Worm (Caenorhabditis elegans) whole organism, L2 larva: Measurements from ENCODE around the gene R10F2.6.
A peak's percentile ranks its signal among the peaks of the same experiment; 100 is the strongest.

Experiments
- ZK546.5 ChIP-seq: sonication (generic microtip); optimal IDR thresholded peaks from 2 replicates; lab custom pipeline; 2017; ENCODE audit warnings: missing biosample characterization, missing genetic modification characterization
- alr-1 ChIP-seq: fragments of 150-350 bp; optimal IDR thresholded peaks from 2 replicates; lab custom pipeline; 2014; ENCODE audit warnings: missing biosample characterization, missing genetic modification characterization
- blmp-1 ChIP-seq: sonication (generic microtip); optimal IDR thresholded peaks from 2 replicates; lab custom pipeline; 2017; ENCODE audit warnings: missing genetic modification characterization, mild to moderate bottlenecking, missing compliant biosample characterization, antibody characterized with exemption, moderate library complexity; ENCODE audit not compliant: insufficient read depth
- ceh-16 ChIP-seq: fragments of 150-350 bp; optimal IDR thresholded peaks from 2 replicates; lab custom pipeline; 2014; ENCODE audit warnings: missing biosample characterization, missing genetic modification characterization
- ceh-82 ChIP-seq: fragments of 150-350 bp; optimal IDR thresholded peaks from 2 replicates; lab custom pipeline; 2014; ENCODE audit warnings: missing biosample characterization, missing genetic modification characterization
- dmd-4 ChIP-seq: sonication (generic microtip); optimal IDR thresholded peaks from 2 replicates; lab custom pipeline; 2017; ENCODE audit warnings: missing biosample characterization, missing genetic modification characterization
- egl-27 ChIP-seq: sonication (generic microtip); optimal IDR thresholded peaks from 3 replicates; lab custom pipeline; 2017; ENCODE audit warnings: missing biosample characterization, missing genetic modification reagents, missing genetic modification characterization
- elt-1 ChIP-seq: fragments of 150-350 bp; optimal IDR thresholded peaks from 2 replicates; lab custom pipeline; 2014; ENCODE audit warnings: missing biosample characterization, missing genetic modification characterization
- elt-3 ChIP-seq: sonication (generic microtip); optimal IDR thresholded peaks from 2 replicates; lab custom pipeline; 2017; ENCODE audit warnings: missing biosample characterization, missing genetic modification characterization
- fos-1 ChIP-seq: fragments of 150-350 bp; optimal IDR thresholded peaks from 2 replicates; lab custom pipeline; 2014; ENCODE audit warnings: missing biosample characterization, missing genetic modification characterization
- lin-39 ChIP-seq: fragments of 150-350 bp; optimal IDR thresholded peaks from 2 replicates; lab custom pipeline; 2014; ENCODE audit warnings: missing biosample characterization, missing genetic modification reagents, missing genetic modification characterization
- lsy-2 ChIP-seq, 2 experiments: fragments of 150-350 bp in 1 of 2; sonication (generic microtip) in 1 of 2; optimal IDR thresholded peaks; 2 replicates each; lab custom pipeline; 2014 to 2017; ENCODE audit warnings: missing biosample characterization in 2 of 2, missing genetic modification characterization in 2 of 2
- mab-5 ChIP-seq: fragments of 150-350 bp; optimal IDR thresholded peaks from 2 replicates; lab custom pipeline; 2014; ENCODE audit warnings: missing biosample characterization, missing genetic modification characterization
- mbf-1 ChIP-seq: sonication (generic microtip); optimal IDR thresholded peaks from 2 replicates; lab custom pipeline; 2017; ENCODE audit warnings: missing biosample characterization, missing genetic modification characterization
- mdl-1 ChIP-seq, 2 experiments: fragments of 150-350 bp in 1 of 2; sonication (generic microtip) in 1 of 2; optimal IDR thresholded peaks; 2 replicates each; lab custom pipeline; 2017; ENCODE audit warnings: missing biosample characterization in 2 of 2, missing genetic modification characterization in 2 of 2
- nhr-11 ChIP-seq: fragments of 150-350 bp; optimal IDR thresholded peaks from 2 replicates; lab custom pipeline; 2014; ENCODE audit warnings: missing biosample characterization, missing genetic modification characterization
- nhr-12 ChIP-seq: fragments of 150-350 bp; optimal IDR thresholded peaks from 2 replicates; lab custom pipeline; 2014; ENCODE audit warnings: missing biosample characterization, missing genetic modification characterization
- nhr-129 ChIP-seq: fragments of 150-350 bp; optimal IDR thresholded peaks from 2 replicates; lab custom pipeline; 2014; ENCODE audit warnings: missing biosample characterization, missing genetic modification characterization
- nhr-21 ChIP-seq: fragments of 150-350 bp; optimal IDR thresholded peaks from 2 replicates; lab custom pipeline; 2014; ENCODE audit warnings: missing biosample characterization, missing genetic modification characterization
- nhr-23 ChIP-seq: fragments of 150-350 bp; optimal IDR thresholded peaks from 2 replicates; lab custom pipeline; 2014; ENCODE audit warnings: missing biosample characterization, missing genetic modification reagents, missing genetic modification characterization
- nhr-237 ChIP-seq: fragments of 150-350 bp; optimal IDR thresholded peaks from 2 replicates; lab custom pipeline; 2014; ENCODE audit warnings: missing biosample characterization, missing genetic modification characterization
- peb-1 ChIP-seq: fragments of 150-350 bp; optimal IDR thresholded peaks from 2 replicates; lab custom pipeline; 2014; ENCODE audit warnings: missing biosample characterization, missing genetic modification characterization
- sem-4 ChIP-seq: fragments of 150-350 bp; optimal IDR thresholded peaks from 2 replicates; lab custom pipeline; 2014; ENCODE audit warnings: missing biosample characterization, missing genetic modification reagents, missing genetic modification characterization
- sma-3 ChIP-seq: sonication (generic microtip); optimal IDR thresholded peaks from 2 replicates; lab custom pipeline; 2016; ENCODE audit warnings: missing genetic modification reagents, missing genetic modification characterization, missing compliant biosample characterization
- sma-9 ChIP-seq, 2 experiments: fragments of 150-350 bp in 1 of 2; sonication (generic microtip) in 1 of 2; optimal IDR thresholded peaks; 2 replicates each; lab custom pipeline; 2014 to 2016; ENCODE audit warnings: missing genetic modification characterization in 2 of 2, mild to moderate bottlenecking in 1 of 2, missing biosample characterization in 1 of 2, missing compliant biosample characterization in 1 of 2, missing genetic modification reagents in 1 of 2, moderate library complexity in 1 of 2
- snpc-4 ChIP-seq: fragments of 150-350 bp; optimal IDR thresholded peaks from 2 replicates; lab custom pipeline; 2014; ENCODE audit warnings: missing biosample characterization, missing genetic modification characterization
- unc-39 ChIP-seq: fragments of 150-350 bp; optimal IDR thresholded peaks from 2 replicates; lab custom pipeline; 2014; ENCODE audit warnings: missing biosample characterization, missing genetic modification characterization
- ztf-1 ChIP-seq: fragments of 200-800 bp; sonication (Bioruptor generic); conservative IDR thresholded peaks from 2 replicates; pipeline ENCODE4 v1.3.6; 2022; ENCODE audit warnings: missing genetic modification characterization, missing compliant biosample characterization

The R10F2.6 gene

ce11 chrIII:2910606-2911005 is 33.3 kb downstream of the R10F2.6 start, which contains the start of gene cdh-1:
cdh-1 (plus strand) TSS chrIII:2910906.
- no peak for TF ChIP-seq ZK546.5 (tag; lab: Kevin White, UChicago)
- no peak for TF ChIP-seq alr-1 (tag; lab: Kevin White, UChicago)
- TF ChIP-seq snpc-4 (tag; lab: Kevin White, UChicago), result no peak
- TF ChIP-seq blmp-1 (tag; lab: Kevin White, UChicago), result no peak
- TF ChIP-seq mbf-1 (tag; lab: Kevin White, UChicago), result no peak
- TF ChIP-seq elt-1 (tag; lab: Kevin White, UChicago), result no peak
- TF ChIP-seq elt-3, result no peak
- no peak for TF ChIP-seq ztf-1
- no peak for TF ChIP-seq mab-5 (tag; lab: Kevin White, UChicago)
- no peak for TF ChIP-seq nhr-237 (tag; lab: Kevin White, UChicago)
- TF ChIP-seq dmd-4 (tag; lab: Kevin White, UChicago), result no peak
- TF ChIP-seq sma-3 (GFP tag; lab: Kevin White, UChicago), result no peak
- no peak for TF ChIP-seq lsy-2 (tag; optimal IDR thresholded peaks at IDR 0.05; lab: Kevin White, UChicago)
- no peak for TF ChIP-seq nhr-129 (tag; lab: Kevin White, UChicago)

DNA sequence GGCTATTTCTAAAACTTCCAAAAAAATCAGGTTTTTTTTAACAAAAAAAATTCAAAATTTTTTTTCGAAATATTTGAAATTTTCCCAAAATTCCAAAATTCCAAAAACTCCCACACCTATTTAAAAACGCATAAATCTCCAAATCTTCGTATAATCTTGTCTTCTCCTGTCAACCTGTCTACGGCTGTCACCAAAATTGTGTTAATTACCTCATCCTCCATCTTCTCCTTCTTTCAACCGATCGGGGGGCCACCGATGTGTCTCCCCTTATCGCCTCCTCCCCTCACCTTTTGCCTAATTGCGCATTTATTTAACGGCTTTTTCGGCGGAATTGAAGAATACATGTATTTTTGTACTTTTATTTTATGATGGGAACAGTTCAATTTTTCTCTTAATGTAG is 35.0 kb downstream of the R10F2.6 start:
- TF ChIP-seq nhr-23 (tag; lab: Kevin White, UChicago), result no peak
- TF ChIP-seq mdl-1 (tag; optimal IDR thresholded peaks at IDR 0.05; lab: Kevin White, UChicago), result no peak
- TF ChIP-seq ceh-16 (tag; lab: Kevin White, UChicago), result peak; percentile 27
- TF ChIP-seq nhr-11 (tag; lab: Kevin White, UChicago), result no peak
- no peak for TF ChIP-seq lsy-2 (tag; optimal IDR thresholded peaks at IDR 0.05; lab: Kevin White, UChicago)
- no peak for TF ChIP-seq nhr-129 (tag; lab: Kevin White, UChicago)
- TF ChIP-seq sem-4, result peak; percentile 14

DNA sequence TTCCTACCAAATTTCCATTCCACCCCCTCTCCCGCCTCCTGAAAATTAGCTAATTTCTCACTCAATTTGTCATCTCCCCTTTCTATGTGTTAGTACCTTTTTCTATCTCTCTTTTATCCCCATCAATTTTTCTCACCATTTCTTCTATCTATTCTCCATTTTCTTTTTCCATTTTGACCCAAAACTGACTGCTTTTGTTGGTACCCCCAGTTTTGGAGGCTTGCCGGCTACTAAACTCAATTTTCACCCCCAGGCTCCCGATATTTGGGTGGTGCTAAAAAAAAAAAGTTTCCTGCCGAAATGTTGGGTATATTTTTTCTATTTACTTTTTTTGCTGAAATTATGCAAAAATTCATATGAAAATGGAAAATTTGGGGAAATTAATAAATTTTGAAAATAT is 36.1 kb downstream of the R10F2.6 start:
- no peak for TF ChIP-seq lsy-2 (tag; optimal IDR thresholded peaks at IDR 0.05; lab: Kevin White, UChicago)
- TF ChIP-seq, all 48 proteins: peak for 0

DNA sequence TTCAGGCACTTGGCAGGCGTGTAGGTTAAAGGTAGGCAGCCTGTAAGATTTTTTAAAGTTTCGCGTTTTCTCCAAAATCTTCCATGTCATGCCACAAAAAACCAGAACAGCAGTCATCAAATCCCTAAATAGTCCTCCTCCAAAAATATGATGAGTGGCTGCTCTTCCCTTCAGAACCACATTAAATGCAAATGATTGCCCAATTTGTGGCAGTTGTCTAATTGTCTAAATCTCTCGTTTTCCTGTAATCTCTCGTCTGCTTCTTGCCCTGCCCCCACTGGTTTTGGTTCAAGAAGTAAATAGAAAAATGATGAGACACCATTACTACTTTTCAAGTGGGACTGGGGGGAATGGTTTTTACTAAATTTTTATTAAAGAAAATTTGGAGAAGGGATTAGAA is 39.7 kb downstream of the R10F2.6 start:
- no peak for TF ChIP-seq mab-5 (tag; lab: Kevin White, UChicago)
- no peak for TF ChIP-seq snpc-4 (tag; lab: Kevin White, UChicago)
- no peak for TF ChIP-seq sma-9 (GFP tag; optimal IDR thresholded peaks at IDR 0.05; lab: Kevin White, UChicago)
- no peak for TF ChIP-seq sma-9 (tag; optimal IDR thresholded peaks at IDR 0.05; lab: Kevin White, UChicago)
- TF ChIP-seq unc-39 (tag; lab: Kevin White, UChicago), result no peak
- no peak for TF ChIP-seq alr-1 (tag; lab: Kevin White, UChicago)
- TF ChIP-seq, all 48 proteins: peak for 0

ce11 chrIII:2901117-2901516 is 42.8 kb downstream of the R10F2.6 start, which contains the start of gene idpa-1:
idpa-1 (minus strand) TSS chrIII:2901217.
- no peak for TF ChIP-seq sma-9 (GFP tag; optimal IDR thresholded peaks at IDR 0.05; lab: Kevin White, UChicago)
- TF ChIP-seq sma-9 (tag; optimal IDR thresholded peaks at IDR 0.05; lab: Kevin White, UChicago), result no peak
- no peak for TF ChIP-seq ZK546.5 (tag; lab: Kevin White, UChicago)
- no peak for TF ChIP-seq ceh-16 (tag; lab: Kevin White, UChicago)
- TF ChIP-seq fos-1, result no peak
- no peak for TF ChIP-seq nhr-237 (tag; lab: Kevin White, UChicago)
- no peak for TF ChIP-seq snpc-4 (tag; lab: Kevin White, UChicago)
- TF ChIP-seq alr-1 (tag; lab: Kevin White, UChicago), result no peak

ce11 chrIII:2899705-2900104 is 44.2 kb downstream of the R10F2.6 start:
- TF ChIP-seq lin-39 (tag; lab: Kevin White, UChicago) (no peak), nhr-21 (tag; lab: Kevin White, UChicago) (no peak), nhr-12 (tag; lab: Kevin White, UChicago) (no peak), egl-27 (tag; lab: Kevin White, UChicago) (no peak), ztf-1 (no peak), peb-1 (tag; lab: Kevin White, UChicago) (no peak)

DNA sequence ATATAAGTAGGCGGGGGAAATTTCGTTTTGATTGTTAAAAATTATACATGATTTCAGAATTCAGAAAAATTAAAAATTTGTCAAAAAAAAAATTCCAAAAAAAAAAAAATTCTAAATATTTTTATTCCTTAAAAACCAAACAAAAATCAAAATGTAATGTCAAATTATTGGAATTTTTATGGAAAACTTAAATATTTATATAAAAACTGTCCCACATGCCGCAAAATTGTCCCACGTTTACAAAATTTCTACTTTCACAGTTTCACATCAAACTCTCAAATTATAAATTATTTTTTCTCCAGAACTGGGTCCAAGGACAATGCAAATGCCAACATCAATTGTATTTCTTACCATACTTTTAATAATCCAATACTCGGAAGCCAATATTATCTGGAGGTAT is 52.5 kb downstream of the R10F2.6 start, which contains the start of gene F56F11.1:
TSS of gene F56F11.1 (plus strand) at position 301 of the 400 bp plus-strand sequence.
- TF ChIP-seq ceh-16 (tag; lab: Kevin White, UChicago) (no peak), ceh-82 (tag; lab: Kevin White, UChicago) (no peak)
